Fruit fly (Drosophila melanogaster) whole organism, embryonic: ENCODE measurements around the gene CG42399.

Experiments used
- Awh ChIP-seq: fragments of 200-800 bp; sonication (Bioruptor generic); IDR thresholded peaks from 2 replicates; pipeline ENCODE4, ENCODE4 v1.3.6; 2022; ENCODE audit warnings: missing biosample characterization, missing genetic modification characterization
- BtbVII ChIP-seq: fragments of 200-800 bp; sonication (Bioruptor generic); optimal IDR thresholded peaks from 3 replicates; lab custom pipeline; 2017; ENCODE audit warnings: missing biosample characterization, mild to moderate bottlenecking, missing genetic modification characterization
- C15 ChIP-seq: fragments of 200-800 bp; sonication (Bioruptor generic); IDR thresholded peaks from 3 replicates; pipeline ENCODE4 v1.3.6; 2022; ENCODE audit warnings: missing biosample characterization, missing genetic modification characterization
- CG12104 ChIP-seq: fragments of 200-800 bp; sonication (Bioruptor generic); optimal IDR thresholded peaks from 3 replicates; lab custom pipeline; 2016; ENCODE audit warnings: missing biosample characterization, missing genetic modification characterization
- CG13894 ChIP-seq: fragments of 200-800 bp; sonication (Bioruptor generic); optimal IDR thresholded peaks from 3 replicates; lab custom pipeline; 2018; ENCODE audit warnings: missing biosample characterization, mild to moderate bottlenecking, missing genetic modification characterization, moderate library complexity
- CG14050 ChIP-seq: fragments of 200-800 bp; sonication (Bioruptor generic); IDR thresholded peaks from 3 replicates; pipeline ENCODE4 v1.3.6; 2022; ENCODE audit warnings: missing biosample characterization, missing genetic modification characterization
- CG14667 ChIP-seq: fragments of 200-800 bp; sonication (Bioruptor generic); IDR thresholded peaks from 2 replicates; pipeline ENCODE4 v1.3.6; 2022; ENCODE audit warnings: missing biosample characterization, missing genetic modification characterization
- CG14710 ChIP-seq: fragments of 200-800 bp; sonication (Bioruptor generic); optimal IDR thresholded peaks from 3 replicates; lab custom pipeline; 2019; ENCODE audit warnings: missing biosample characterization, mild to moderate bottlenecking, missing genetic modification characterization, moderate library complexity
- CG14860 ChIP-seq: fragments of 200-800 bp; sonication (Bioruptor generic); IDR thresholded peaks from 3 replicates; pipeline ENCODE4 v1.3.6; 2022; ENCODE audit warnings: missing biosample characterization, missing genetic modification characterization; ENCODE audit not compliant: partially characterized antibody
- CG14965 ChIP-seq: fragments of 200-800 bp; sonication (Bioruptor generic); optimal IDR thresholded peaks from 2 replicates; lab custom pipeline; 2016; ENCODE audit warnings: missing biosample characterization, missing genetic modification characterization, borderline replicate concordance
- CG15514 ChIP-seq: fragments of 200-800 bp; sonication (Bioruptor generic); optimal IDR thresholded peaks from 3 replicates; lab custom pipeline; 2017; ENCODE audit warnings: missing biosample characterization, missing genetic modification characterization, mild to moderate bottlenecking, moderate library complexity, missing genetic modification reagents
- CG17359 ChIP-seq: fragments of 200-800 bp; sonication (Bioruptor generic); optimal IDR thresholded peaks from 3 replicates; lab custom pipeline; 2018; ENCODE audit warnings: missing biosample characterization, mild to moderate bottlenecking, missing genetic modification characterization, moderate library complexity
- CG2129 ChIP-seq: fragments of 200-800 bp; sonication (Bioruptor generic); IDR thresholded peaks from 2 replicates; pipeline ENCODE4 v1.3.6; 2022; ENCODE audit warnings: missing biosample characterization, missing genetic modification characterization; ENCODE audit not compliant: partially characterized antibody
- CG30431 ChIP-seq: fragments of 200-800 bp; sonication (Bioruptor generic); optimal IDR thresholded peaks from 2 replicates; lab custom pipeline; 2017; ENCODE audit warnings: missing biosample characterization, missing genetic modification characterization
- CG3281 ChIP-seq: fragments of 200-800 bp; sonication (Bioruptor generic); optimal IDR thresholded peaks from 3 replicates; lab custom pipeline; 2017; ENCODE audit warnings: missing biosample characterization, mild to moderate bottlenecking, missing genetic modification characterization
- CG33213 ChIP-seq: fragments of 200-800 bp; sonication (Bioruptor generic); optimal IDR thresholded peaks from 3 replicates; lab custom pipeline; 2016; ENCODE audit warnings: missing biosample characterization, missing genetic modification characterization
- CG4617 ChIP-seq: fragments of 200-800 bp; sonication (Bioruptor generic); optimal IDR thresholded peaks from 3 replicates; lab custom pipeline; 2016; ENCODE audit warnings: missing biosample characterization, missing genetic modification characterization, borderline replicate concordance
- CG8944 ChIP-seq: fragments of 200-800 bp; sonication (Bioruptor generic); optimal IDR thresholded peaks from 3 replicates; lab custom pipeline; 2016; ENCODE audit warnings: missing biosample characterization, missing genetic modification characterization
- CG9817 ChIP-seq: fragments of 200-800 bp; sonication (Bioruptor generic); optimal IDR thresholded peaks from 2 replicates; lab custom pipeline; 2018; ENCODE audit warnings: missing biosample characterization, mild to moderate bottlenecking, missing genetic modification characterization, moderate library complexity
- CHES-1-like ChIP-seq: fragments of 200-800 bp; sonication (Bioruptor generic); optimal IDR thresholded peaks from 2 replicates; lab custom pipeline; 2016; ENCODE audit warnings: missing biosample characterization, missing genetic modification characterization
- CTCF ChIP-seq: fragments of 200-800 bp; sonication (Bioruptor generic); optimal IDR thresholded peaks from 2 replicates; lab custom pipeline; 2017; ENCODE audit warnings: missing biosample characterization, mild to moderate bottlenecking, missing genetic modification characterization, moderate library complexity
- CkIIα-i1 ChIP-seq: fragments of 200-800 bp; sonication (Bioruptor generic); IDR thresholded peaks from 2 replicates; pipeline ENCODE4 v1.3.6; 2022; ENCODE audit warnings: missing biosample characterization, missing genetic modification characterization
- E2f1 ChIP-seq: fragments of 200-800 bp; sonication (Bioruptor generic); IDR thresholded peaks from 2 replicates; pipeline ENCODE4 v1.3.6; 2022; ENCODE audit warnings: missing biosample characterization, missing genetic modification characterization
- Ets97D ChIP-seq: fragments of 200-800 bp; sonication (Bioruptor generic); optimal IDR thresholded peaks from 3 replicates; lab custom pipeline; 2016; ENCODE audit warnings: missing biosample characterization, missing genetic modification characterization
- Fer1 ChIP-seq: fragments of 200-800 bp; sonication (Bioruptor generic); optimal IDR thresholded peaks from 2 replicates; lab custom pipeline; 2017; ENCODE audit warnings: missing biosample characterization, mild to moderate bottlenecking, missing genetic modification characterization
- Hr51 ChIP-seq, 2 experiments: fragments of 200-800 bp; sonication (Bioruptor generic); optimal IDR thresholded peaks; 2 replicates in 1 of 2; 3 replicates in 1 of 2; lab custom pipeline; 2016 to 2018; ENCODE audit warnings: missing biosample characterization in 2 of 2, missing genetic modification characterization in 2 of 2, mild to moderate bottlenecking in 1 of 2, moderate library complexity in 1 of 2
- Meics ChIP-seq: fragments of 200-800 bp; sonication (Bioruptor generic); optimal IDR thresholded peaks from 2 replicates; lab custom pipeline; 2017; ENCODE audit warnings: missing biosample characterization, mild to moderate bottlenecking, missing genetic modification characterization
- Nf-YA ChIP-seq: fragments of 200-800 bp; sonication (Bioruptor generic); IDR thresholded peaks from 2 replicates; pipeline ENCODE4 v1.3.6; 2022; ENCODE audit warnings: missing biosample characterization, missing genetic modification characterization
- Poxn ChIP-seq: fragments of 200-800 bp; sonication (Bioruptor generic); IDR thresholded peaks from 2 replicates; pipeline ENCODE4 v1.3.6; 2022; ENCODE audit warnings: missing biosample characterization, missing genetic modification characterization
- Sox102F ChIP-seq: fragments of 200-800 bp; sonication (Bioruptor generic); optimal IDR thresholded peaks from 2 replicates; lab custom pipeline; 2018; ENCODE audit warnings: missing biosample characterization, mild to moderate bottlenecking, missing genetic modification characterization, moderate library complexity
- Spps ChIP-seq: fragments of 200-800 bp; sonication (Bioruptor generic); optimal IDR thresholded peaks from 2 replicates; lab custom pipeline; 2018; ENCODE audit warnings: missing biosample characterization, mild to moderate bottlenecking, missing genetic modification characterization
- btn ChIP-seq: fragments of 200-800 bp; sonication (Bioruptor generic); optimal IDR thresholded peaks from 2 replicates; lab custom pipeline; 2016; ENCODE audit warnings: missing biosample characterization, missing genetic modification characterization
- cad ChIP-seq: fragments of >200 bp; optimal IDR thresholded peaks from 2 replicates; lab custom pipeline; 2017; ENCODE audit warnings: missing biosample characterization, missing genetic modification characterization
- cas ChIP-seq: fragments of 200-800 bp; sonication (Bioruptor generic); IDR thresholded peaks from 2 replicates; pipeline ENCODE4 v1.3.6; 2022; ENCODE audit warnings: missing biosample characterization, missing genetic modification characterization
- caup ChIP-seq: fragments of 200-800 bp; sonication (Bioruptor generic); optimal IDR thresholded peaks from 3 replicates; lab custom pipeline; 2017; ENCODE audit warnings: missing biosample characterization, mild to moderate bottlenecking, missing genetic modification characterization, moderate library complexity; ENCODE audit not compliant: severe bottlenecking
- corto ChIP-seq: fragments of 200-800 bp; sonication (Bioruptor generic); optimal IDR thresholded peaks from 2 replicates; lab custom pipeline; 2016; ENCODE audit warnings: missing biosample characterization, mild to moderate bottlenecking, missing genetic modification characterization, moderate library complexity
- crol ChIP-seq: fragments of 200-800 bp; sonication (Bioruptor generic); IDR thresholded peaks from 2 replicates; pipeline ENCODE4 v1.3.6; 2022; ENCODE audit warnings: missing biosample characterization, missing genetic modification characterization
- da ChIP-seq: fragments of 200-800 bp; sonication (Bioruptor generic); optimal IDR thresholded peaks from 2 replicates; lab custom pipeline; 2016; ENCODE audit warnings: missing biosample characterization, missing genetic modification characterization
- dpn ChIP-seq, 2 experiments: fragments of 200-800 bp; sonication (Bioruptor generic); optimal IDR thresholded peaks; 3 replicates each; lab custom pipeline; 2016; ENCODE audit warnings: missing biosample characterization in 2 of 2, missing genetic modification characterization in 2 of 2
- ftz-f1 ChIP-seq: fragments of 200-800 bp; sonication (Bioruptor generic); optimal IDR thresholded peaks from 2 replicates; lab custom pipeline; 2016; ENCODE audit warnings: missing biosample characterization, missing genetic modification characterization
- h ChIP-seq: fragments of >200 bp; optimal IDR thresholded peaks from 2 replicates; lab custom pipeline; 2017
- hbn ChIP-seq: fragments of 200-800 bp; sonication (Bioruptor generic); IDR thresholded peaks from 2 replicates; pipeline ENCODE4 v1.3.6; 2022; ENCODE audit warnings: missing biosample characterization, missing genetic modification characterization; ENCODE audit not compliant: partially characterized antibody
- insv ChIP-seq, 2 experiments: fragments of 200-800 bp; sonication (Bioruptor generic); optimal IDR thresholded peaks; 3 replicates each; lab custom pipeline; 2016 to 2018; ENCODE audit warnings: missing biosample characterization in 2 of 2, missing genetic modification characterization in 2 of 2
- jigr1 ChIP-seq: fragments of 200-800 bp; sonication (Bioruptor generic); IDR thresholded peaks from 3 replicates; pipeline ENCODE4 v1.3.6; 2022; ENCODE audit warnings: missing biosample characterization, missing genetic modification characterization
- jing ChIP-seq: fragments of 200-800 bp; sonication (Bioruptor generic); optimal IDR thresholded peaks from 2 replicates; lab custom pipeline; 2018; ENCODE audit warnings: missing biosample characterization, mild to moderate bottlenecking, missing genetic modification characterization
- ken ChIP-seq: fragments of 200-800 bp; sonication (Bioruptor generic); IDR thresholded peaks from 3 replicates; pipeline ENCODE4 v1.3.6; 2022; ENCODE audit warnings: missing biosample characterization, missing genetic modification characterization
- kni ChIP-seq: fragments of 200-800 bp; sonication (Bioruptor generic); optimal IDR thresholded peaks from 3 replicates; lab custom pipeline; 2017; ENCODE audit warnings: mild to moderate bottlenecking, missing biosample characterization, missing genetic modification reagents, missing genetic modification characterization
- otp ChIP-seq: fragments of 200-800 bp; sonication (Bioruptor generic); IDR thresholded peaks from 3 replicates; pipeline ENCODE4, ENCODE4 v1.3.6; 2022; ENCODE audit warnings: missing biosample characterization, missing genetic modification characterization
- pros ChIP-seq: fragments of 200-800 bp; sonication (Bioruptor generic); optimal IDR thresholded peaks from 3 replicates; lab custom pipeline; 2019; ENCODE audit warnings: missing biosample characterization, mild to moderate bottlenecking, missing genetic modification characterization, moderate library complexity
- ro ChIP-seq: fragments of 200-800 bp; sonication (Bioruptor generic); IDR thresholded peaks from 2 replicates; pipeline ENCODE4 v1.3.6; 2022; ENCODE audit warnings: missing biosample characterization, missing genetic modification characterization
- yki ChIP-seq: fragments of >200 bp; optimal IDR thresholded peaks from 3 replicates; lab custom pipeline; 2018

Gene CG42399

dm6 chr2L:171499-172250 lies 18.6 kb upstream of the CG42399 start (continued):
- peak; percentile 14 for TF ChIP-seq CG3281 (GFP tag; lab: Kevin White, UChicago)
- TF ChIP-seq otp (GFP tag; lab: Robert Waterston, UW), result no peak
- no peak for TF ChIP-seq Ets97D (GFP tag; lab: Kevin White, UChicago)
- TF ChIP-seq dpn (GFP tag; optimal IDR thresholded peaks at IDR 0.05; lab: Kevin White, UChicago), result no peak
- TF ChIP-seq ro (GFP tag; lab: Robert Waterston, UW), result no peak
- no peak for TF ChIP-seq h (lab: Kevin White, UChicago)
- TF ChIP-seq CG12104 (GFP tag; lab: Kevin White, UChicago), result no peak
- TF ChIP-seq Poxn (GFP tag; lab: Robert Waterston, UW), result no peak
- TF ChIP-seq pros (GFP tag; lab: Kevin White, UChicago), result peak; percentile 59
- TF ChIP-seq Meics (GFP tag; lab: Kevin White, UChicago), result peak; percentile 19
- TF ChIP-seq cad (GFP tag; lab: Kevin White, UChicago), result no peak
- TF ChIP-seq cas (GFP tag; lab: Robert Waterston, UW), result no peak
- no peak for TF ChIP-seq CG14860
- TF ChIP-seq CG2129 (GFP tag; lab: Robert Waterston, UW), result no peak
- TF ChIP-seq yki (lab: Kevin White, UChicago), result no peak
- peak; percentile 7 for TF ChIP-seq CG17359 (tag; lab: Kevin White, UChicago)
- TF ChIP-seq CkIIα-i1 (GFP tag; lab: Robert Waterston, UW), result no peak
- TF ChIP-seq jing (GFP tag; lab: Kevin White, UChicago), result no peak
- peak; percentile 73 for TF ChIP-seq CG13894 (tag; lab: Kevin White, UChicago)
- TF ChIP-seq CHES-1-like, result no peak
- no peak for TF ChIP-seq CG14710 (tag; lab: Kevin White, UChicago)
- peak; percentile 23 for TF ChIP-seq Fer1 (GFP tag; lab: Kevin White, UChicago)
- TF ChIP-seq ken, result no peak
- no peak for TF ChIP-seq CG15514 (GFP tag; lab: Kevin White, UChicago)
- TF ChIP-seq ftz-f1 (GFP tag; lab: Kevin White, UChicago), result no peak
- peak; percentile 7 for TF ChIP-seq caup
- no peak for TF ChIP-seq C15 (GFP tag; lab: Robert Waterston, UW)
- no peak for TF ChIP-seq CG30431 (GFP tag; lab: Kevin White, UChicago)
- peak in 1 of 2 experiments; percentile 5 for TF ChIP-seq Hr51 (GFP tag; optimal IDR thresholded peaks at IDR 0.05; lab: Kevin White, UChicago)
- no peak for TF ChIP-seq CG33213 (GFP tag; lab: Kevin White, UChicago)
- TF ChIP-seq da (GFP tag; lab: Kevin White, UChicago), result no peak
- TF ChIP-seq CG4617, result no peak
- no peak for TF ChIP-seq CTCF (GFP tag; lab: Kevin White, UChicago)
- TF ChIP-seq Awh (GFP tag; lab: Robert Waterston, UW), result no peak
- TF ChIP-seq Sox102F (GFP tag; lab: Kevin White, UChicago), result no peak
- TF ChIP-seq BtbVII, result no peak
- TF ChIP-seq CG8944, result no peak
- TF ChIP-seq hbn (GFP tag; lab: Robert Waterston, UW), result no peak
- no peak for TF ChIP-seq insv (GFP tag; optimal IDR thresholded peaks at IDR 0.05; lab: Kevin White, UChicago)
- TF ChIP-seq CG14050 (GFP tag; lab: Robert Waterston, UW), result no peak
- no peak for TF ChIP-seq crol (GFP tag; lab: Robert Waterston, UW)
- TF ChIP-seq CG14667 (GFP tag; lab: Robert Waterston, UW), result no peak
- TF ChIP-seq btn (GFP tag; lab: Kevin White, UChicago), result no peak
- TF ChIP-seq CG14965 (GFP tag; lab: Kevin White, UChicago), result no peak
- no peak for TF ChIP-seq CG9817
- TF ChIP-seq kni (GFP tag; lab: Kevin White, UChicago), result peak; percentile 79
- no peak for TF ChIP-seq Spps (tag; lab: Kevin White, UChicago)
- peak; percentile 18 for TF ChIP-seq corto
- no peak for TF ChIP-seq E2f1 (GFP tag; lab: Robert Waterston, UW)
- TF ChIP-seq Nf-YA, result no peak
- TF ChIP-seq jigr1 (GFP tag; lab: Robert Waterston, UW), result no peak
